Worm (Caenorhabditis elegans) whole organism, young adult: Measurements from ENCODE around the gene lron-14.

Experiments used
- ets-4 ChIP-seq: fragments of 200-800 bp; sonication (Bioruptor generic); optimal IDR thresholded peaks from 2 replicates; lab custom pipeline; 2018; ENCODE audit warnings: mild to moderate bottlenecking, missing genetic modification characterization, missing compliant biosample characterization
- lin-40 ChIP-seq: sonication (generic microtip); optimal IDR thresholded peaks from 2 replicates; lab custom pipeline; 2016; ENCODE audit warnings: missing genetic modification characterization, mild to moderate bottlenecking, missing compliant biosample characterization, missing genotype, missing genetic modification reagents

ce11 chrIV:9563079-9563478 lies 3.3 kb downstream of the lron-14 start, which contains the start of gene col-122:
- TF ChIP-seq lin-40 (tag; lab: Kevin White, UChicago) (no peak), ets-4 (GFP tag; lab: Kevin White, UChicago) (no peak)
